Worm (Caenorhabditis elegans) whole organism, L1 larva: Measurements from ENCODE around the gene galt-1.

Experiments
- ces-1 ChIP-seq: fragments of 150-350 bp; optimal IDR thresholded peaks from 2 replicates; lab custom pipeline; 2014; ENCODE audit warnings: missing biosample characterization, missing genetic modification reagents, missing genetic modification characterization
- dpl-1 ChIP-seq, 3 experiments: fragments of 150-350 bp in 2 of 3; sonication (generic microtip) in 1 of 3; optimal IDR thresholded peaks; 2 replicates each; lab custom pipeline; 2014 to 2017; ENCODE audit warnings: missing biosample characterization in 3 of 3, missing genetic modification characterization in 3 of 3, missing genetic modification reagents in 3 of 3
- egl-27 ChIP-seq, 2 experiments: fragments of 150-350 bp in 1 of 2; sonication (generic microtip); optimal IDR thresholded peaks; 3 replicates each; lab custom pipeline; 2017 to 2018; ENCODE audit warnings: missing biosample characterization in 2 of 2, missing genetic modification characterization in 2 of 2, missing genetic modification reagents in 2 of 2
- grh-1 ChIP-seq: fragments of 200-800 bp; sonication (Bioruptor generic); IDR thresholded peaks from 2 replicates; pipeline ENCODE4 v1.3.6; 2022; ENCODE audit warnings: missing genetic modification reagents, missing genetic modification characterization, missing compliant biosample characterization
- lsy-2 ChIP-seq, 2 experiments: fragments of 150-350 bp; optimal IDR thresholded peaks; 2 replicates each; lab custom pipeline; 2014; ENCODE audit warnings: missing biosample characterization in 2 of 2, missing genetic modification characterization in 2 of 2
- nhr-11 ChIP-seq: fragments of 150-350 bp; optimal IDR thresholded peaks from 2 replicates; lab custom pipeline; 2014; ENCODE audit warnings: missing biosample characterization, missing genetic modification characterization
- nhr-71 ChIP-seq: sonication (generic microtip); optimal IDR thresholded peaks from 2 replicates; lab custom pipeline; 2016; ENCODE audit warnings: mild to moderate bottlenecking, missing genetic modification characterization, moderate library complexity, missing compliant biosample characterization
- pqm-1 ChIP-seq: sonication (generic microtip); optimal IDR thresholded peaks from 3 replicates; lab custom pipeline; 2017; ENCODE audit warnings: missing biosample characterization, missing genetic modification characterization
- rnt-1 ChIP-seq: sonication (generic microtip); optimal IDR thresholded peaks from 2 replicates; lab custom pipeline; 2016; ENCODE audit warnings: mild to moderate bottlenecking, missing genetic modification characterization, moderate library complexity, missing compliant biosample characterization
- snpc-4 ChIP-seq: fragments of 150-350 bp; optimal IDR thresholded peaks from 2 replicates; lab custom pipeline; 2014; ENCODE audit warnings: missing biosample characterization, missing genetic modification characterization

DNA sequence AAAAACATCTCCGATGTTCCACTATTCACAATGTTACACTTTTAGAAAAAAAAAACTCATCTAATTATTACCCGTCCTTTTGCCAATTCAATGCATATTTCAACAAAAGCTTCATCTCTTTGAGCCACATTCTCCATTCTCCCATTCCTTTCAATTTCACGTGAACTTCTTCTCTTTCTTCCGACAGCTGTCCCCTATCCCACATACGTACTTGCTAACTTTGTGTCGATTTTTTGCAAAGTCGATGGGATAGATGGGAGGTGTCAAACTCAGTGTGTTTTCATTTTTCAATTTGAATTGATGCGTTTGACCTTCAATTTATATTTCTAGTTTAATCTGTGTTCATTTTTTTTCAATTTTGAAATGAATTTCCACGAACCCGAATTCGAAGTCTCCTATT lies 39.5 kb upstream of the galt-1 start:
- TF ChIP-seq rnt-1 (tag; lab: Kevin White, UChicago) = peak; percentile 6
- no peak for TF ChIP-seq egl-27 (tag; optimal IDR thresholded peaks at IDR 0.05; lab: Kevin White, UChicago)
- no peak for TF ChIP-seq dpl-1 (GFP tag; optimal IDR thresholded peaks at IDR 0.05; lab: Kevin White, UChicago)
- TF ChIP-seq grh-1 = no peak
- no peak for TF ChIP-seq snpc-4 (tag; lab: Kevin White, UChicago)
- no peak for TF ChIP-seq ces-1 (GFP tag; lab: Kevin White, UChicago)
- TF ChIP-seq nhr-11 (tag; lab: Kevin White, UChicago) = no peak
- TF ChIP-seq pqm-1 (tag; lab: Kevin White, UChicago) = no peak
- TF ChIP-seq lsy-2 (tag; optimal IDR thresholded peaks at IDR 0.05; lab: Kevin White, UChicago) = no peak
- no peak for TF ChIP-seq nhr-71
